Worm (Caenorhabditis elegans): ENCODE measurements around the gene C50B8.4.

The C50B8.4 gene

ce11 chrV:13568533-13568932 lies 3.3 kb upstream of the C50B8.4 start, which contains the start of the genes nuaf-1 and bir-2 (continued):
- TF ChIP-seq ceh-82 (tag; optimal IDR thresholded peaks at IDR 0.05) (peak in 2 of 3 experiments; percentile 47 to 55), unc-86 (tag; optimal IDR thresholded peaks at IDR 0.05) (peak; percentile 54), swsn-7 (tag; optimal IDR thresholded peaks at IDR 0.05) (peak; percentile 63), ets-5 (GFP tag; IDR thresholded peaks at IDR 0.05) (no peak), fkh-8 (tag; optimal IDR thresholded peaks at IDR 0.05) (peak; percentile 41), dsc-1 (tag; optimal IDR thresholded peaks at IDR 0.05) (peak; percentile 60), lin-14 (GFP tag; optimal IDR thresholded peaks at IDR 0.05) (peak; percentile 70), ztf-11 (tag; optimal IDR thresholded peaks at IDR 0.05) (peak in 1 of 2 experiments; percentile 47), zag-1 (tag; optimal IDR thresholded peaks at IDR 0.05) (no peak), nhr-85 (tag) (peak; percentile 73), mep-1 (tag; optimal IDR thresholded peaks at IDR 0.05) (peak; percentile 85), F16B12.6 (tag; optimal IDR thresholded peaks at IDR 0.05) (peak; percentile 23), aly-2 (tag; optimal IDR thresholded peaks at IDR 0.05) (no peak), nhr-28 (tag; optimal IDR thresholded peaks at IDR 0.05) (no peak), hlh-4 (tag; optimal IDR thresholded peaks at IDR 0.05) (no peak), lsy-2 (tag; optimal IDR thresholded peaks at IDR 0.05) (peak; percentile 70 to 74), fkh-4 (tag; optimal IDR thresholded peaks at IDR 0.05; ENCODE audit: borderline replicate concordance) (no peak), hpl-2 (GFP tag; optimal IDR thresholded peaks at IDR 0.05) (no peak), ceh-63 (GFP tag; optimal IDR thresholded peaks at IDR 0.05) (no peak), unc-30 (tag; optimal IDR thresholded peaks at IDR 0.05) (no peak), elt-2 (tag; optimal IDR thresholded peaks at IDR 0.05) (no peak), ceh-8 (GFP tag; optimal IDR thresholded peaks at IDR 0.05) (no peak), C16A3.4 (tag; optimal IDR thresholded peaks at IDR 0.05) (peak; percentile 54), tlp-1 (tag; optimal IDR thresholded peaks at IDR 0.05) (no peak), pqm-1 (tag; optimal IDR thresholded peaks at IDR 0.05) (no peak), pax-3 (tag; optimal IDR thresholded peaks at IDR 0.05) (peak; percentile 57), unc-62 (GFP tag; optimal IDR thresholded peaks at IDR 0.05) (no peak), isw-1 (GFP tag; IDR thresholded peaks at IDR 0.05) (no peak; the same call in 1 of the 2 replicates), sox-4 (tag; optimal IDR thresholded peaks at IDR 0.05) (no peak), efl-1 (optimal IDR thresholded peaks at IDR 0.05) (peak; percentile 68 to 82), efl-1 (GFP tag; optimal IDR thresholded peaks at IDR 0.05 in 1 of 2) (peak; percentile 85 to 98), Y116A8C.19 (tag; optimal IDR thresholded peaks at IDR 0.05; ENCODE audit: borderline replicate concordance) (no peak), pag-3 (tag; optimal IDR thresholded peaks at IDR 0.05; ENCODE audit: borderline replicate concordance, insufficient read depth) (peak; percentile 27), ces-1 (GFP tag; optimal IDR thresholded peaks at IDR 0.05) (no peak), xbp-1 (tag; optimal IDR thresholded peaks at IDR 0.05) (peak; percentile 57), egl-27 (tag; optimal IDR thresholded peaks at IDR 0.05) (no peak), C04F5.9 (tag; optimal IDR thresholded peaks at IDR 0.05) (no peak), ama-1 (optimal IDR thresholded peaks at IDR 0.05) (no peak), nhr-237 (tag; optimal IDR thresholded peaks at IDR 0.05) (no peak), rnt-1 (tag; optimal IDR thresholded peaks at IDR 0.05) (peak; percentile 88)

ce11 chrV:13575866-13576265 lies 4.1 kb downstream of the C50B8.4 start:
- TF ChIP-seq alr-1 (tag; optimal IDR thresholded peaks at IDR 0.05; ENCODE audit: borderline replicate concordance), result no peak
- no peak for TF ChIP-seq ces-1 (GFP tag; optimal IDR thresholded peaks at IDR 0.05)
- TF ChIP-seq hpl-2 (GFP tag; optimal IDR thresholded peaks at IDR 0.05), result no peak
- no peak for TF ChIP-seq unc-62 (GFP tag; optimal IDR thresholded peaks at IDR 0.05)
- no peak for TF ChIP-seq unc-130 (tag; optimal IDR thresholded peaks at IDR 0.05)
- TF ChIP-seq aly-2 (tag; optimal IDR thresholded peaks at IDR 0.05), result no peak

- TF ChIP-seq nhr-90 (tag; optimal IDR thresholded peaks at IDR 0.05; ENCODE audit: poor library complexity), result no peak
- peak; percentile 3 for TF ChIP-seq jun-1 (tag; optimal IDR thresholded peaks at IDR 0.05)
- TF ChIP-seq zip-4 (GFP tag; optimal IDR thresholded peaks at IDR 0.05), result no peak
- TF ChIP-seq lin-35 (GFP tag; optimal IDR thresholded peaks at IDR 0.05), result peak in 1 of 2 experiments; percentile 43
- TF ChIP-seq pqm-1 (tag; optimal IDR thresholded peaks at IDR 0.05), result peak; percentile 66
- TF ChIP-seq elt-2 (tag; optimal IDR thresholded peaks at IDR 0.05), result peak; percentile 62
These were observed 5.0 kb downstream of the C50B8.4 start for ce11 chrV:13576828-13577227.

All from whole organism, L1 larva.